Worm (Caenorhabditis elegans): ENCODE results near the gene elli-1.

DNA sequence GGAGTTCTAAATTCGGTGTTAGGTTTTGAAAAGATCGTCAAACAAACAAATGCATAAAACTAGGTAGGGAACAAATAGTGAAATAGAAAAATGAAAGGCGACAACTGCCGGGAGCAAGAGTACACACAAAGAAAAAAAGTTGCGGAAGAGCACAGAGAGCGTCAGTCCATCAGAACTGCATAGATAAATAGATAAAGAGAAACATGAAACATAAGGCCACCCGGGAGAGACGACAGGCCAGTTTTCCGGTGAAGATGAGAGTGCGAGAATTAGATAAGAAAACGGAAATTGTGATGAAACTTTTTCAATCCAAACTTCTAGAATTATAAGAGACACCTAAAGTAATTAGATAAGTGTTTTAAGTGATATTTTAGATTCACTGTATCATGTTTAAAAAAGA is 3.1 kb upstream of the elli-1 start:
- TF ChIP-seq ceh-82 (tag; optimal IDR thresholded peaks at IDR 0.05) (no peak), ama-1 (optimal IDR thresholded peaks at IDR 0.05) (no peak)

Data from whole organism, L2 larva.